Worm (Caenorhabditis elegans) whole organism, L1 larva: ENCODE results near the gene F48F7.3.
A peak's percentile ranks its signal among the peaks of the same experiment; 100 is the strongest.

Experiments
- F16B12.6 ChIP-seq: fragments of 150-350 bp; optimal IDR thresholded peaks from 2 replicates; lab custom pipeline; 2014; ENCODE audit warnings: missing biosample characterization, missing genetic modification characterization
- Y116A8C.19 ChIP-seq: sonication (generic microtip); optimal IDR thresholded peaks from 2 replicates; lab custom pipeline; 2016; ENCODE audit warnings: missing compliant biosample characterization, missing genetic modification characterization, borderline replicate concordance
- alr-1 ChIP-seq: fragments of 200-800 bp; sonication (Bioruptor generic); optimal IDR thresholded peaks from 2 replicates; lab custom pipeline; 2018; ENCODE audit warnings: borderline replicate concordance, mild to moderate bottlenecking, missing genetic modification characterization, missing compliant biosample characterization
- aly-2 ChIP-seq: fragments of 150-350 bp; optimal IDR thresholded peaks from 2 replicates; lab custom pipeline; 2014; ENCODE audit warnings: missing biosample characterization, missing genetic modification characterization
- blmp-1 ChIP-seq: fragments of 150-350 bp; optimal IDR thresholded peaks from 2 replicates; lab custom pipeline; 2014; ENCODE audit warnings: missing biosample characterization, missing genetic modification characterization
- ceh-63 ChIP-seq: fragments of 200-800 bp; sonication (Bioruptor generic); optimal IDR thresholded peaks from 2 replicates; lab custom pipeline; 2018; ENCODE audit warnings: mild to moderate bottlenecking, missing genetic modification characterization, missing compliant biosample characterization
- ceh-82 ChIP-seq, 3 experiments: fragments of 150-350 bp in 1 of 3; sonication (generic microtip) in 2 of 3; optimal IDR thresholded peaks; 2 replicates each; lab custom pipeline; 2014 to 2017; ENCODE audit warnings: missing biosample characterization in 3 of 3, missing genetic modification characterization in 3 of 3
- ceh-88 ChIP-seq: fragments of 200-800 bp; sonication (Bioruptor generic); IDR thresholded peaks from 2 replicates; pipeline ENCODE4 v1.3.6; 2022; ENCODE audit warnings: missing genetic modification characterization, missing compliant biosample characterization
- dpl-1 ChIP-seq, 3 experiments: fragments of 150-350 bp in 2 of 3; sonication (generic microtip) in 1 of 3; optimal IDR thresholded peaks; 2 replicates each; lab custom pipeline; 2014 to 2017; ENCODE audit warnings: missing biosample characterization in 3 of 3, missing genetic modification characterization in 3 of 3, missing genetic modification reagents in 3 of 3
- dsc-1 ChIP-seq: sonication (generic microtip); optimal IDR thresholded peaks from 2 replicates; lab custom pipeline; 2016; ENCODE audit warnings: mild to moderate bottlenecking, missing genetic modification characterization, missing compliant biosample characterization
- efl-1 ChIP-seq, 4 experiments: fragments of 150-350 bp; optimal IDR thresholded peaks in 3 of 4; peaks in 1 of 4; 1 replicate in 1 of 4; 2 replicates in 3 of 4; lab custom pipeline; 2014; ENCODE audit warnings: missing biosample characterization in 2 of 4, missing genetic modification characterization in 2 of 4, missing genetic modification reagents in 2 of 4
- efl-3 ChIP-seq: fragments of 200-800 bp; sonication (Bioruptor generic); optimal IDR thresholded peaks from 2 replicates; lab custom pipeline; 2018; ENCODE audit warnings: mild to moderate bottlenecking, missing genetic modification characterization, missing compliant biosample characterization
- elt-2 ChIP-seq: sonication (generic microtip); optimal IDR thresholded peaks from 2 replicates; lab custom pipeline; 2016; ENCODE audit warnings: missing genetic modification characterization, mild to moderate bottlenecking, inconsistent platforms, missing compliant biosample characterization, missing genetic modification reagents
- ets-5 ChIP-seq: fragments of 200-800 bp; sonication (Bioruptor generic); IDR thresholded peaks from 2 replicates; pipeline ENCODE4 v1.3.6; 2022; ENCODE audit warnings: missing genetic modification characterization, missing compliant biosample characterization
- fkh-10 ChIP-seq: sonication (generic microtip); optimal IDR thresholded peaks from 2 replicates; lab custom pipeline; 2017; ENCODE audit warnings: missing biosample characterization, missing genetic modification reagents, missing genetic modification characterization
- fkh-4 ChIP-seq: sonication (generic microtip); optimal IDR thresholded peaks from 2 replicates; lab custom pipeline; 2016; ENCODE audit warnings: missing compliant biosample characterization, missing genetic modification characterization, borderline replicate concordance
- fos-1 ChIP-seq: fragments of 150-350 bp; optimal IDR thresholded peaks from 2 replicates; lab custom pipeline; 2014; ENCODE audit warnings: missing biosample characterization, missing genetic modification characterization
- hlh-4 ChIP-seq: sonication (generic microtip); optimal IDR thresholded peaks from 2 replicates; lab custom pipeline; 2016; ENCODE audit warnings: mild to moderate bottlenecking, missing genetic modification characterization, missing compliant biosample characterization
- hpl-2 ChIP-seq: fragments of 150-350 bp; optimal IDR thresholded peaks from 2 replicates; lab custom pipeline; 2014; ENCODE audit warnings: missing biosample characterization, missing genetic modification reagents, missing genetic modification characterization
- irx-1 ChIP-seq: sonication (generic microtip); optimal IDR thresholded peaks from 2 replicates; lab custom pipeline; 2016; ENCODE audit warnings: missing genetic modification characterization, missing compliant biosample characterization
- jun-1 ChIP-seq: fragments of 150-350 bp; optimal IDR thresholded peaks from 2 replicates; lab custom pipeline; 2014; ENCODE audit warnings: missing biosample characterization, missing genetic modification reagents, missing genetic modification characterization
- lin-14 ChIP-seq: fragments of 200-800 bp; sonication (Bioruptor generic); optimal IDR thresholded peaks from 2 replicates; lab custom pipeline; 2018; ENCODE audit warnings: mild to moderate bottlenecking, missing genetic modification characterization, moderate library complexity, missing compliant biosample characterization
- lin-39 ChIP-seq: fragments of 150-350 bp; optimal IDR thresholded peaks from 2 replicates; lab custom pipeline; 2014; ENCODE audit warnings: missing biosample characterization, missing genetic modification reagents, missing genetic modification characterization
- lir-3 ChIP-seq: sonication (generic microtip); optimal IDR thresholded peaks from 2 replicates; lab custom pipeline; 2016; ENCODE audit warnings: mild to moderate bottlenecking, missing genetic modification characterization, moderate library complexity, missing compliant biosample characterization; ENCODE audit not compliant: poor library complexity
- lsy-2 ChIP-seq, 2 experiments: fragments of 150-350 bp; optimal IDR thresholded peaks; 2 replicates each; lab custom pipeline; 2014; ENCODE audit warnings: missing biosample characterization in 2 of 2, missing genetic modification characterization in 2 of 2
- mdl-1 ChIP-seq, 2 experiments: fragments of 150-350 bp; optimal IDR thresholded peaks; 2 replicates each; lab custom pipeline; 2014 to 2017; ENCODE audit warnings: missing biosample characterization in 2 of 2, missing genetic modification characterization in 2 of 2, inconsistent platforms in 1 of 2
- mef-2 ChIP-seq: fragments of 150-350 bp; optimal IDR thresholded peaks from 2 replicates; lab custom pipeline; 2014; ENCODE audit warnings: missing biosample characterization, missing genetic modification characterization
- nhr-11 ChIP-seq: fragments of 150-350 bp; optimal IDR thresholded peaks from 2 replicates; lab custom pipeline; 2014; ENCODE audit warnings: missing biosample characterization, missing genetic modification characterization
- nhr-237 ChIP-seq: fragments of 150-350 bp; optimal IDR thresholded peaks from 2 replicates; lab custom pipeline; 2014; ENCODE audit warnings: missing biosample characterization, missing genetic modification characterization
- nhr-28 ChIP-seq: fragments of 150-350 bp; optimal IDR thresholded peaks from 2 replicates; lab custom pipeline; 2014; ENCODE audit warnings: missing biosample characterization, missing genetic modification characterization
- nhr-76 ChIP-seq: sonication (generic microtip); optimal IDR thresholded peaks from 2 replicates; lab custom pipeline; 2017; ENCODE audit warnings: missing biosample characterization, missing genetic modification characterization
- nhr-77 ChIP-seq: fragments of 150-350 bp; optimal IDR thresholded peaks from 2 replicates; lab custom pipeline; 2014; ENCODE audit warnings: missing biosample characterization, missing genetic modification characterization
- nhr-85 ChIP-seq: sonication (generic microtip); peaks from one replicate; lab custom pipeline; 2016; ENCODE audit warnings: missing genetic modification characterization, inconsistent platforms, missing compliant biosample characterization
- pag-3 ChIP-seq: sonication (generic microtip); optimal IDR thresholded peaks from 2 replicates; lab custom pipeline; 2017; ENCODE audit warnings: missing genetic modification characterization, mild to moderate bottlenecking, missing compliant biosample characterization, antibody characterized with exemption, borderline replicate concordance; ENCODE audit not compliant: insufficient read depth
- pqm-1 ChIP-seq: sonication (generic microtip); optimal IDR thresholded peaks from 3 replicates; lab custom pipeline; 2017; ENCODE audit warnings: missing biosample characterization, missing genetic modification characterization
- skn-1 ChIP-seq: fragments of 150-350 bp; optimal IDR thresholded peaks from 2 replicates; lab custom pipeline; 2014; ENCODE audit warnings: missing biosample characterization, missing genetic modification characterization
- snu-23 ChIP-seq: sonication (generic microtip); optimal IDR thresholded peaks from 2 replicates; lab custom pipeline; 2016; ENCODE audit warnings: missing genetic modification characterization, missing compliant biosample characterization
- sox-4 ChIP-seq: sonication (generic microtip); optimal IDR thresholded peaks from 2 replicates; lab custom pipeline; 2016; ENCODE audit warnings: missing genetic modification characterization, missing compliant biosample characterization
- sptf-1 ChIP-seq: fragments of 150-350 bp; optimal IDR thresholded peaks from 2 replicates; lab custom pipeline; 2014; ENCODE audit warnings: missing biosample characterization, missing genetic modification characterization
- sup-37 ChIP-seq: fragments of 200-800 bp; sonication (Bioruptor generic); optimal IDR thresholded peaks from 2 replicates; lab custom pipeline; 2018; ENCODE audit warnings: mild to moderate bottlenecking, missing genetic modification characterization, missing compliant biosample characterization
- tlp-1 ChIP-seq: fragments of 150-350 bp; optimal IDR thresholded peaks from 2 replicates; lab custom pipeline; 2014; ENCODE audit warnings: missing biosample characterization, missing genetic modification characterization
- unc-130 ChIP-seq: fragments of 150-350 bp; optimal IDR thresholded peaks from 2 replicates; lab custom pipeline; 2017; ENCODE audit warnings: missing biosample characterization, missing genetic modification characterization, inconsistent platforms
- unc-62 ChIP-seq: fragments of 150-350 bp; optimal IDR thresholded peaks from 2 replicates; lab custom pipeline; 2014; ENCODE audit warnings: missing biosample characterization, missing genetic modification reagents, missing genetic modification characterization
- unc-86 ChIP-seq: sonication (generic microtip); optimal IDR thresholded peaks from 2 replicates; lab custom pipeline; 2016; ENCODE audit warnings: missing genetic modification characterization, missing compliant biosample characterization
- unc-98 ChIP-seq: fragments of 200-800 bp; sonication (Bioruptor generic); IDR thresholded peaks from 2 replicates; pipeline ENCODE4 v1.3.6; 2022; ENCODE audit warnings: missing genetic modification characterization, missing compliant biosample characterization
- vab-15 ChIP-seq: sonication (generic microtip); optimal IDR thresholded peaks from 2 replicates; lab custom pipeline; 2017; ENCODE audit warnings: missing genotype, mild to moderate bottlenecking, missing genetic modification characterization, missing compliant biosample characterization
- xbp-1 ChIP-seq: sonication (generic microtip); optimal IDR thresholded peaks from 2 replicates; lab custom pipeline; 2016; ENCODE audit warnings: missing genetic modification characterization, missing compliant biosample characterization
- zip-4 ChIP-seq: fragments of 200-800 bp; sonication (Bioruptor generic); optimal IDR thresholded peaks from 2 replicates; lab custom pipeline; 2018; ENCODE audit warnings: mild to moderate bottlenecking, missing genetic modification characterization, moderate library complexity, missing compliant biosample characterization
- ztf-4 ChIP-seq: fragments of 150-350 bp; optimal IDR thresholded peaks from 2 replicates; lab custom pipeline; 2014; ENCODE audit warnings: missing biosample characterization, missing genetic modification characterization

F48F7.3 gene

DNA sequence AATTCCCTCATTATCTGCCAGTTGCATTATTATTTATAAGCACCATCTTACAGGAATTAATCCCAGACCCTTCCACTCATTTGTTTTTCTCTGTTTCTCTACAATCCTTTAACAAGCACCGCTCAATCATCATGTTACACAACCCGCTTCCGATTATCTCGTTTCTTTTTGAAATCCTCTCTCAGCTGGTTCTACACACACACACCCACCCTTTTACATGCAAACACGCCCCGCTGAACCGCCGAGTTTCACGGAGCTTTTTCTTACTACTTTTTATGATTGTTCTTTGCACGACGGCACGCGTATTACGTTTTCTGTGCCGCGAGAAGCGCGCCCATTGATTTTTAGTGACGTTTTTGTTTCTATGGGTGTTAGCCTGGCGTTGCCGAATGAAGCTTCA, 10.5 kb downstream of the F48F7.3 start (continued):
- TF ChIP-seq ceh-63 (GFP tag; lab: Kevin White, UChicago), result no peak
- peak; percentile 63 for TF ChIP-seq snu-23 (GFP tag; lab: Kevin White, UChicago)
- TF ChIP-seq tlp-1 (tag; lab: Kevin White, UChicago), result no peak
- TF ChIP-seq ceh-82 (tag; optimal IDR thresholded peaks at IDR 0.05; lab: Kevin White, UChicago), result peak in 1 of 3 experiments; percentile 61
- peak; percentile 56 for TF ChIP-seq fkh-4
- peak; percentile 91 for TF ChIP-seq lin-14 (GFP tag; lab: Kevin White, UChicago)
- TF ChIP-seq nhr-76, result no peak
- peak; percentile 27 for TF ChIP-seq skn-1 (tag; lab: Kevin White, UChicago)
- TF ChIP-seq nhr-77 (tag; lab: Kevin White, UChicago), result no peak
- peak; percentile 96 for TF ChIP-seq dsc-1 (tag; lab: Kevin White, UChicago)

DNA sequence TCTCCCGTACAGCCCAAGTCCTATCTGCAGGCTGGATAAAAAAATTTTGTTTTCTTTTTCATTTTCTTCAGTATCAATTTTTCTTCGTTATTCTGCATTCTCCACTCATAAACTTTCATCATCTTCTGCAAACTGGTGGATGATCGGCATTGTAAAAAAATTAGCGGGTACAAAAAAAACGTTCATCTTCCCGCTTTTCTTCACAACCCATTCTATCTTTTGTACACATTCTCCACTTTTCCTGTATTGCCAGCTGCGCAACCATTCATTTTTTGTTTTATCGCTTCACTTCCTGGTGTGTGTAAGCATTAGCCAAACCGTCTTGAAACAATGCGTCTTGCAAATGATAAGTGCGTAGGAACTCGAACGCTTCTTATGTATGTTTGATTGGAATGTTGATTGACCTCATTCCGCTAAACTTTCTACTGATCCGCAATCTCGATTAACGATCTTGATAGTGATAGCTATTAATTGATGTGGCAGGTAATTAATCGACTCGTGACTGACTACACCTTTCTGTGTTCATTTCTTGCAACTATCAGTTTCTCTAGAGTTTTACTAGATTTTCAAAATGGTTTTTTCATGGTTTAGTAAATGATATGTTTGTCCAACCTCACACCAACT, 11.3 kb downstream of the F48F7.3 start:
- no peak for TF ChIP-seq pqm-1 (tag; lab: Kevin White, UChicago)
- TF ChIP-seq ceh-88 (GFP tag; lab: Robert Waterston, UW), result no peak
- no peak for TF ChIP-seq pag-3 (tag; lab: Kevin White, UChicago)
- no peak for TF ChIP-seq hpl-2 (GFP tag; lab: Kevin White, UChicago)
- TF ChIP-seq ztf-4 (tag; lab: Kevin White, UChicago), result no peak
- TF ChIP-seq lin-39 (tag; lab: Kevin White, UChicago), result peak; percentile 16
- TF ChIP-seq unc-98 (GFP tag; lab: Robert Waterston, UW), result no peak
- no peak for TF ChIP-seq aly-2 (tag; lab: Kevin White, UChicago)
- TF ChIP-seq lir-3 (tag; lab: Kevin White, UChicago), result no peak
- TF ChIP-seq sptf-1 (tag; lab: Kevin White, UChicago), result no peak
- TF ChIP-seq snu-23 (GFP tag; lab: Kevin White, UChicago), result peak; percentile 37
- no peak for TF ChIP-seq fkh-4
- peak; percentile 16 to 28 for TF ChIP-seq lsy-2 (tag; optimal IDR thresholded peaks at IDR 0.05; lab: Kevin White, UChicago)
- TF ChIP-seq nhr-237 (tag; lab: Kevin White, UChicago), result no peak
- no peak for TF ChIP-seq Y116A8C.19
- TF ChIP-seq alr-1 (tag; lab: Kevin White, UChicago), result no peak
- no peak for TF ChIP-seq irx-1 (tag; lab: Kevin White, UChicago)
- TF ChIP-seq xbp-1 (tag; lab: Kevin White, UChicago), result no peak
- TF ChIP-seq tlp-1 (tag; lab: Kevin White, UChicago), result no peak
- TF ChIP-seq sox-4, result no peak
- TF ChIP-seq vab-15 (tag; lab: Kevin White, UChicago), result peak; percentile 52
- no peak for TF ChIP-seq fos-1 (tag; lab: Kevin White, UChicago)
- no peak for TF ChIP-seq nhr-28 (tag; lab: Kevin White, UChicago)
- TF ChIP-seq dsc-1 (tag; lab: Kevin White, UChicago), result no peak
- TF ChIP-seq jun-1 (tag; lab: Kevin White, UChicago), result no peak
- no peak for TF ChIP-seq zip-4 (GFP tag; lab: Kevin White, UChicago)
- no peak for TF ChIP-seq skn-1 (tag; lab: Kevin White, UChicago)
- no peak for TF ChIP-seq ets-5 (GFP tag; lab: Robert Waterston, UW)
- peak; percentile 90 for TF ChIP-seq nhr-85 (tag; lab: Kevin White, UChicago)
- TF ChIP-seq dpl-1 (GFP tag; optimal IDR thresholded peaks at IDR 0.05; lab: Kevin White, UChicago), result no peak
- TF ChIP-seq mef-2, result no peak
- TF ChIP-seq unc-62 (GFP tag; lab: Kevin White, UChicago), result no peak
- no peak for TF ChIP-seq sup-37
- TF ChIP-seq ceh-82 (tag; optimal IDR thresholded peaks at IDR 0.05; lab: Kevin White, UChicago), result no peak
- TF ChIP-seq efl-3 (GFP tag; lab: Kevin White, UChicago), result no peak
- no peak for TF ChIP-seq elt-2 (tag; lab: Kevin White, UChicago)
- no peak for TF ChIP-seq nhr-11 (tag; lab: Kevin White, UChicago)
- TF ChIP-seq hlh-4 (tag; lab: Kevin White, UChicago), result no peak
- no peak for TF ChIP-seq unc-86 (tag; lab: Kevin White, UChicago)
- TF ChIP-seq unc-130, result peak; percentile 1
- no peak for TF ChIP-seq efl-1 (optimal IDR thresholded peaks at IDR 0.05; lab: Kevin White, UChicago)
- no peak for TF ChIP-seq efl-1 (GFP tag; optimal IDR thresholded peaks at IDR 0.05 in 1 of 2; lab: Kevin White, UChicago)
- no peak for TF ChIP-seq mdl-1 (tag; optimal IDR thresholded peaks at IDR 0.05; lab: Kevin White, UChicago)
- TF ChIP-seq blmp-1 (tag; lab: Kevin White, UChicago), result peak; percentile 96
- no peak for TF ChIP-seq fkh-10 (GFP tag; lab: Kevin White, UChicago)
- no peak for TF ChIP-seq F16B12.6 (tag; lab: Kevin White, UChicago)
